Fruit fly (Drosophila melanogaster) Kc167 (cell line): ENCODE results near the gene fid.

Experiments used
- Myc ChIP-seq: fragments of >200 bp; optimal IDR thresholded peaks from 2 replicates; lab custom pipeline; 2017; ENCODE audit warnings: missing external identifiers
- Sin3A ChIP-seq: fragments of >200 bp; optimal IDR thresholded peaks from 2 replicates; lab custom pipeline; 2018; ENCODE audit warnings: missing external identifiers
- psq ChIP-seq: fragments of >200 bp; optimal IDR thresholded peaks from 2 replicates; lab custom pipeline; 2017; ENCODE audit warnings: missing external identifiers

dm6 chr3R:25999130-25999529 is 29.2 kb downstream of the fid start:
- TF ChIP-seq Sin3A (lab: Kevin White, UChicago) = no peak
- no peak for TF ChIP-seq psq (lab: Kevin White, UChicago)
- TF ChIP-seq Myc (lab: Kevin White, UChicago) = no peak
